Worm (Caenorhabditis elegans) whole organism, L2 larva: ENCODE results near the gene F41E6.1.

Experiments
- dmd-4 ChIP-seq: sonication (generic microtip); optimal IDR thresholded peaks from 2 replicates; lab custom pipeline; 2017; ENCODE audit warnings: missing biosample characterization, missing genetic modification characterization
- elt-3 ChIP-seq: sonication (generic microtip); optimal IDR thresholded peaks from 2 replicates; lab custom pipeline; 2017; ENCODE audit warnings: missing biosample characterization, missing genetic modification characterization
- lin-13 ChIP-seq: fragments of 150-350 bp; optimal IDR thresholded peaks from 2 replicates; lab custom pipeline; 2014; ENCODE audit warnings: missing biosample characterization, missing genetic modification reagents, missing genetic modification characterization
- mdl-1 ChIP-seq, 2 experiments: fragments of 150-350 bp in 1 of 2; sonication (generic microtip) in 1 of 2; optimal IDR thresholded peaks; 2 replicates each; lab custom pipeline; 2017; ENCODE audit warnings: missing biosample characterization in 2 of 2, missing genetic modification characterization in 2 of 2
- sem-4 ChIP-seq: fragments of 150-350 bp; optimal IDR thresholded peaks from 2 replicates; lab custom pipeline; 2014; ENCODE audit warnings: missing biosample characterization, missing genetic modification reagents, missing genetic modification characterization
- skn-1 ChIP-seq: sonication (generic microtip); optimal IDR thresholded peaks from 2 replicates; lab custom pipeline; 2017; ENCODE audit warnings: missing biosample characterization, missing genetic modification characterization
- unc-55 ChIP-seq: fragments of 150-350 bp; sonication (generic microtip); optimal IDR thresholded peaks from 3 replicates; lab custom pipeline; 2014; ENCODE audit warnings: missing biosample characterization, missing genetic modification reagents, missing genetic modification characterization

- no peak for TF ChIP-seq skn-1 (tag; lab: Kevin White, UChicago)
- no peak for TF ChIP-seq sem-4
- TF ChIP-seq mdl-1 (tag; optimal IDR thresholded peaks at IDR 0.05; lab: Kevin White, UChicago), result no peak
- no peak for TF ChIP-seq lin-13 (GFP tag; lab: Kevin White, UChicago)
- TF ChIP-seq elt-3 (tag; lab: Kevin White, UChicago), result no peak
- TF ChIP-seq dmd-4 (tag; lab: Kevin White, UChicago), result no peak
- TF ChIP-seq unc-55 (GFP tag; lab: Kevin White, UChicago), result no peak
Measured at ce11 chrV:8636907-8637306, 14.5 kb downstream of the F41E6.1 start, which contains the start of gene grl-12.
